Fruit fly (Drosophila melanogaster) whole organism, embryonic: ENCODE measurements around the gene CG11898.
A peak's percentile ranks its signal among the peaks of the same experiment; 100 is the strongest.

Experiments used
- Ada2b ChIP-seq: fragments of 200-800 bp; sonication (Bioruptor generic); IDR thresholded peaks from 2 replicates; pipeline ENCODE4 v1.3.6; 2022; ENCODE audit warnings: missing biosample characterization, missing genetic modification characterization
- B-H1 ChIP-seq: fragments of 200-800 bp; sonication (Bioruptor generic); IDR thresholded peaks from 3 replicates; pipeline ENCODE4 v1.3.6; 2022; ENCODE audit warnings: missing biosample characterization, missing genetic modification characterization
- BEAF-32 ChIP-seq: fragments of 200-800 bp; sonication (Bioruptor generic); optimal IDR thresholded peaks from 3 replicates; lab custom pipeline; 2017; ENCODE audit warnings: missing biosample characterization, missing genetic modification characterization, mild to moderate bottlenecking, moderate library complexity, missing genetic modification reagents
- CG10979 ChIP-seq: fragments of 200-800 bp; sonication (Bioruptor generic); optimal IDR thresholded peaks from 2 replicates; lab custom pipeline; 2018; ENCODE audit warnings: missing biosample characterization, mild to moderate bottlenecking, missing genetic modification characterization, moderate library complexity
- CG11085 ChIP-seq: fragments of 200-800 bp; sonication (Bioruptor generic); IDR thresholded peaks from 2 replicates; pipeline ENCODE4 v1.3.6; 2022; ENCODE audit warnings: missing biosample characterization, missing genetic modification characterization
- CG11560 ChIP-seq: fragments of 200-800 bp; sonication (Bioruptor generic); IDR thresholded peaks from 3 replicates; pipeline ENCODE4 v1.3.6; 2022; ENCODE audit warnings: missing biosample characterization, missing genetic modification characterization
- CG12236 ChIP-seq: fragments of 200-800 bp; sonication (Bioruptor generic); optimal IDR thresholded peaks from 2 replicates; lab custom pipeline; 2016; ENCODE audit warnings: missing biosample characterization, missing genetic modification characterization
- CG12659 ChIP-seq: fragments of 200-800 bp; sonication (Bioruptor generic); optimal IDR thresholded peaks from 3 replicates; lab custom pipeline; 2017; ENCODE audit warnings: mild to moderate bottlenecking, missing biosample characterization, missing genetic modification reagents, missing genetic modification characterization
- CG13296 ChIP-seq: fragments of 200-800 bp; sonication (Bioruptor generic); optimal IDR thresholded peaks from 3 replicates; lab custom pipeline; 2018; ENCODE audit warnings: missing biosample characterization, mild to moderate bottlenecking, missing genetic modification characterization
- CG15601 ChIP-seq: fragments of 200-800 bp; sonication (Bioruptor generic); optimal IDR thresholded peaks from 3 replicates; lab custom pipeline; 2019; ENCODE audit warnings: missing biosample characterization, mild to moderate bottlenecking, missing genetic modification characterization, moderate library complexity
- CG17359 ChIP-seq: fragments of 200-800 bp; sonication (Bioruptor generic); optimal IDR thresholded peaks from 3 replicates; lab custom pipeline; 2018; ENCODE audit warnings: missing biosample characterization, mild to moderate bottlenecking, missing genetic modification characterization, moderate library complexity
- CG18476 ChIP-seq: fragments of 200-800 bp; sonication (Bioruptor generic); optimal IDR thresholded peaks from 2 replicates; lab custom pipeline; 2016; ENCODE audit warnings: missing biosample characterization, mild to moderate bottlenecking, missing genetic modification characterization
- CG2712 ChIP-seq: fragments of 200-800 bp; optimal IDR thresholded peaks from 3 replicates; lab custom pipeline; 2019; ENCODE audit warnings: missing biosample characterization, mild to moderate bottlenecking, missing genetic modification characterization, moderate library complexity
- CG30431 ChIP-seq: fragments of 200-800 bp; sonication (Bioruptor generic); optimal IDR thresholded peaks from 2 replicates; lab custom pipeline; 2017; ENCODE audit warnings: missing biosample characterization, missing genetic modification characterization
- CG31388 ChIP-seq: fragments of 200-800 bp; sonication (Bioruptor generic); optimal IDR thresholded peaks from 2 replicates; lab custom pipeline; 2016; ENCODE audit warnings: missing biosample characterization, missing genetic modification characterization
- CG33213 ChIP-seq: fragments of 200-800 bp; sonication (Bioruptor generic); optimal IDR thresholded peaks from 3 replicates; lab custom pipeline; 2016; ENCODE audit warnings: missing biosample characterization, missing genetic modification characterization
- CG6272 ChIP-seq: fragments of 200-800 bp; sonication (Bioruptor generic); IDR thresholded peaks from 2 replicates; pipeline ENCODE4 v1.3.6; 2022; ENCODE audit warnings: missing biosample characterization, missing genetic modification characterization
- CG7372 ChIP-seq: fragments of 200-800 bp; sonication (Bioruptor generic); IDR thresholded peaks from 2 replicates; pipeline ENCODE4 v1.3.6; 2022; ENCODE audit warnings: missing biosample characterization, missing genetic modification characterization
- CG7556 ChIP-seq: fragments of 200-800 bp; sonication (Bioruptor generic); optimal IDR thresholded peaks from 2 replicates; lab custom pipeline; 2017; ENCODE audit warnings: missing biosample characterization, mild to moderate bottlenecking, missing genetic modification characterization
- CG7987 ChIP-seq: fragments of 200-800 bp; sonication (Bioruptor generic); optimal IDR thresholded peaks from 2 replicates; lab custom pipeline; 2018; ENCODE audit warnings: missing biosample characterization, mild to moderate bottlenecking, missing genetic modification characterization, moderate library complexity
- CG9215 ChIP-seq: fragments of 200-800 bp; sonication (Bioruptor generic); IDR thresholded peaks from 2 replicates; pipeline ENCODE4 v1.3.6; 2022; ENCODE audit warnings: missing biosample characterization, missing genetic modification characterization
- Fer3 ChIP-seq: fragments of 200-800 bp; sonication (Bioruptor generic); optimal IDR thresholded peaks from 2 replicates; lab custom pipeline; 2018; ENCODE audit warnings: missing biosample characterization, mild to moderate bottlenecking, missing genetic modification characterization, moderate library complexity
- H2.0 ChIP-seq: fragments of 200-800 bp; sonication (Bioruptor generic); IDR thresholded peaks from 2 replicates; pipeline ENCODE4 v1.3.6; 2022; ENCODE audit warnings: missing biosample characterization, missing genetic modification characterization
- HLH4C ChIP-seq: fragments of 200-800 bp; sonication (Bioruptor generic); IDR thresholded peaks from 3 replicates; pipeline ENCODE4 v1.3.6; 2022; ENCODE audit warnings: missing biosample characterization, missing genetic modification characterization; ENCODE audit not compliant: partially characterized antibody
- HLHmδ ChIP-seq: fragments of 200-800 bp; sonication (Bioruptor generic); optimal IDR thresholded peaks from 2 replicates; lab custom pipeline; 2018; ENCODE audit warnings: missing biosample characterization, mild to moderate bottlenecking, missing genetic modification characterization, moderate library complexity
- Jarid2 ChIP-seq: fragments of 200-800 bp; sonication (Bioruptor generic); optimal IDR thresholded peaks from 3 replicates; lab custom pipeline; 2017; ENCODE audit warnings: mild to moderate bottlenecking, missing biosample characterization, missing genetic modification reagents, missing genetic modification characterization
- Lhr ChIP-seq: fragments of 200-800 bp; sonication (Bioruptor generic); optimal IDR thresholded peaks from 3 replicates; lab custom pipeline; 2017; ENCODE audit warnings: mild to moderate bottlenecking, missing biosample characterization, missing genetic modification reagents, missing genetic modification characterization
- Ravus ChIP-seq: fragments of 200-800 bp; sonication (Bioruptor generic); IDR thresholded peaks from 2 replicates; pipeline ENCODE4 v1.3.6; 2022; ENCODE audit warnings: missing biosample characterization, missing genetic modification characterization
- Sox100B ChIP-seq: fragments of 200-800 bp; sonication (Bioruptor generic); optimal IDR thresholded peaks from 3 replicates; lab custom pipeline; 2018; ENCODE audit warnings: missing biosample characterization, mild to moderate bottlenecking, missing genetic modification characterization
- Stat92E ChIP-seq, 3 experiments: fragments of >200 bp in 2 of 3; fragments of 200-800 bp in 1 of 3; sonication (Bioruptor generic) in 1 of 3; optimal IDR thresholded peaks; 2 replicates each; lab custom pipeline; 2017 to 2019; ENCODE audit warnings: missing biosample characterization in 3 of 3, missing genetic modification characterization in 3 of 3, mild to moderate bottlenecking in 1 of 3, moderate library complexity in 1 of 3
- YL-1 ChIP-seq: fragments of 200-800 bp; sonication (Bioruptor generic); optimal IDR thresholded peaks from 3 replicates; lab custom pipeline; 2017; ENCODE audit warnings: missing biosample characterization, mild to moderate bottlenecking, missing genetic modification characterization
- abd-A ChIP-seq: fragments of 200-800 bp; sonication (Bioruptor generic); optimal IDR thresholded peaks from 3 replicates; lab custom pipeline; 2019; ENCODE audit warnings: missing biosample characterization, mild to moderate bottlenecking, missing genetic modification characterization, moderate library complexity
- ash1 ChIP-seq: fragments of 200-800 bp; sonication (Bioruptor generic); optimal IDR thresholded peaks from 2 replicates; lab custom pipeline; 2018; ENCODE audit warnings: missing biosample characterization, mild to moderate bottlenecking, missing genetic modification characterization
- cato ChIP-seq: fragments of 200-800 bp; sonication (Bioruptor generic); optimal IDR thresholded peaks from 2 replicates; lab custom pipeline; 2016; ENCODE audit warnings: missing biosample characterization, missing genetic modification characterization, borderline replicate concordance
- dati ChIP-seq: fragments of 200-800 bp; sonication (Bioruptor generic); IDR thresholded peaks from 2 replicates; pipeline ENCODE4 v1.3.6; 2022; ENCODE audit warnings: missing biosample characterization, missing genetic modification characterization
- kah ChIP-seq: fragments of 200-800 bp; sonication (Bioruptor generic); optimal IDR thresholded peaks from 2 replicates; lab custom pipeline; 2018; ENCODE audit warnings: missing biosample characterization, mild to moderate bottlenecking, missing genetic modification characterization
- odd ChIP-seq: fragments of 200-800 bp; sonication (Bioruptor generic); optimal IDR thresholded peaks from 2 replicates; lab custom pipeline; 2017; ENCODE audit warnings: missing biosample characterization, mild to moderate bottlenecking, missing genetic modification characterization
- row ChIP-seq: fragments of 200-800 bp; sonication (Bioruptor generic); IDR thresholded peaks from 3 replicates; pipeline ENCODE4 v1.3.6; 2022; ENCODE audit warnings: missing biosample characterization, missing genetic modification characterization
- sc ChIP-seq, 3 experiments: fragments of >200 bp in 2 of 3; fragments of 200-800 bp in 1 of 3; sonication (Bioruptor generic) in 1 of 3; optimal IDR thresholded peaks; 2 replicates in 2 of 3; 3 replicates in 1 of 3; lab custom pipeline; 2017; ENCODE audit warnings: mild to moderate bottlenecking in 1 of 3, missing biosample characterization in 1 of 3, missing genetic modification characterization in 1 of 3, missing genetic modification reagents in 1 of 3
- sens ChIP-seq: fragments of 200-800 bp; sonication (Bioruptor generic); peaks from one replicate; lab custom pipeline; 2016; ENCODE audit warnings: missing biosample characterization, missing genetic modification characterization
- slp2 ChIP-seq: fragments of 200-800 bp; sonication (Bioruptor generic); optimal IDR thresholded peaks from 2 replicates; lab custom pipeline; 2016; ENCODE audit warnings: missing biosample characterization, missing genetic modification characterization
- sug ChIP-seq: fragments of 200-800 bp; optimal IDR thresholded peaks from 2 replicates; lab custom pipeline; 2019; ENCODE audit warnings: missing biosample characterization, mild to moderate bottlenecking, missing genetic modification characterization, moderate library complexity
- tgo ChIP-seq: fragments of 200-800 bp; sonication (Bioruptor generic); IDR thresholded peaks from 3 replicates; pipeline ENCODE4 v1.3.6; 2022; ENCODE audit warnings: missing biosample characterization, missing genetic modification characterization
- tll ChIP-seq, 2 experiments: fragments of 200-800 bp in 1 of 2; fragments of >200 bp in 1 of 2; sonication (Bioruptor generic) in 1 of 2; optimal IDR thresholded peaks; 2 replicates each; lab custom pipeline; 2017 to 2019; ENCODE audit warnings: missing biosample characterization in 2 of 2, missing genetic modification characterization in 2 of 2, mild to moderate bottlenecking in 1 of 2, moderate library complexity in 1 of 2
- unc-4 ChIP-seq: fragments of 200-800 bp; sonication (Bioruptor generic); IDR thresholded peaks from 2 replicates; pipeline ENCODE4 v1.3.6; 2022; ENCODE audit warnings: missing biosample characterization, missing genetic modification characterization; ENCODE audit not compliant: partially characterized antibody
- unpg ChIP-seq: fragments of 200-800 bp; sonication (Bioruptor generic); optimal IDR thresholded peaks from 3 replicates; lab custom pipeline; 2018; ENCODE audit warnings: missing biosample characterization, mild to moderate bottlenecking, missing genetic modification characterization, moderate library complexity
- vnd ChIP-seq: fragments of 200-800 bp; sonication (Bioruptor generic); IDR thresholded peaks from 3 replicates; pipeline ENCODE4 v1.3.6; 2022; ENCODE audit warnings: missing biosample characterization, missing genetic modification characterization; ENCODE audit not compliant: partially characterized antibody
- wdn ChIP-seq: fragments of 200-800 bp; sonication (Bioruptor generic); IDR thresholded peaks from 2 replicates; pipeline ENCODE4 v1.3.6; 2022; ENCODE audit warnings: missing biosample characterization, missing genetic modification characterization
- zen ChIP-seq: fragments of 200-800 bp; sonication (Bioruptor generic); optimal IDR thresholded peaks from 3 replicates; lab custom pipeline; 2018; ENCODE audit warnings: missing biosample characterization, mild to moderate bottlenecking, missing genetic modification characterization, moderate library complexity

Gene CG11898

DNA sequence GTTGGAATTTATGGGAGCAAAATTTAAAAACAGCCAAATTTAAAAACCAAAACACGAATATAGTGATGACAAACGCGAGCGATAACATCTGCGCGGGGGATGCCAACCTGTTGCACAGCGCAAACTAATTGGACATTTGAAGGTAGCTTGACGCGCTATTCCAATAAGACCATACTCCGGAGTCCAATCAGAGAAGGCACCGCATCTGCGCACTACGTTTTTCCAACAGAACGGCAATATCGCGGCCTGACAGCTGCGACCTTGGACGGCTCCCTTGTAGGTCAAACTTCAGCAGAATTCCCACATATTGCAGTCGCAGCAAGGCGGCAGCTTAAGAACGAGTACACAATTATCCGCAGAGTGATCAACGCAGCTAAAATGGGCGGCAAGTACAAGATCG, 17.4 kb upstream of the CG11898 start, which contains the start of the genes CG11882 and Pglym78:
Gene CG11882 (minus strand): TSS at position 101 of the 400 bp plus-strand sequence.
Gene Pglym78 (plus strand): TSS at position 177 of the 400 bp plus-strand sequence.
- TF ChIP-seq Sox100B (no peak), vnd (no peak), BEAF-32 (GFP tag; lab: Kevin White, UChicago) (peak; percentile 60), CG31388 (GFP tag; lab: Kevin White, UChicago) (no peak), CG17359 (tag; lab: Kevin White, UChicago) (peak; percentile 6), CG7987 (peak; percentile 75), CG12659 (peak; percentile 89), zen (tag; lab: Kevin White, UChicago) (no peak), row (GFP tag; lab: Robert Waterston, UW) (peak; percentile 59), sc (optimal IDR thresholded peaks at IDR 0.05; lab: Kevin White, UChicago) (no peak), sc (GFP tag; optimal IDR thresholded peaks at IDR 0.05; lab: Kevin White, UChicago) (no peak), odd (no peak), CG13296 (GFP tag; lab: Kevin White, UChicago) (no peak), Jarid2 (GFP tag; lab: Kevin White, UChicago) (no peak), CG12236 (no peak), H2.0 (0 out of 2 replicates have a peak, but pooled peaks have one; percentile 22), kah (GFP tag; lab: Kevin White, UChicago) (peak; percentile 82), HLH4C (GFP tag; lab: Robert Waterston, UW) (peak; percentile 43; the same call in 1 of the 3 replicates), CG2712 (tag; lab: Kevin White, UChicago) (peak; percentile 54), Lhr (GFP tag; lab: Kevin White, UChicago) (peak; percentile 89), tgo (no peak), slp2 (GFP tag; lab: Kevin White, UChicago) (no peak), dati (GFP tag; lab: Robert Waterston, UW) (no peak), sug (peak; percentile 73), CG7556 (GFP tag; lab: Kevin White, UChicago) (no peak), CG11560 (tag; lab: Robert Waterston, UW) (no peak), CG30431 (GFP tag; lab: Kevin White, UChicago) (no peak), unc-4 (GFP tag; lab: Robert Waterston, UW) (peak; percentile 65), Ada2b (peak; percentile 50), ash1 (GFP tag; lab: Kevin White, UChicago) (no peak), B-H1 (GFP tag; lab: Robert Waterston, UW) (no peak), CG7372 (GFP tag; lab: Robert Waterston, UW) (no peak; the same call in 1 of the 2 replicates), CG18476 (GFP tag; lab: Kevin White, UChicago) (no peak), Fer3 (peak; percentile 18), Stat92E (GFP tag; optimal IDR thresholded peaks at IDR 0.05; lab: Kevin White, UChicago) (no peak), YL-1 (GFP tag; lab: Kevin White, UChicago) (peak; percentile 94), Ravus (GFP tag; lab: Robert Waterston, UW) (no peak), CG11085 (no peak), cato (GFP tag; lab: Kevin White, UChicago) (no peak), abd-A (tag; lab: Kevin White, UChicago) (no peak), CG9215 (no peak), CG10979 (tag; lab: Kevin White, UChicago) (no peak), tll (GFP tag; optimal IDR thresholded peaks at IDR 0.05; lab: Kevin White, UChicago) (peak in 1 of 2 experiments; percentile 39), CG6272 (GFP tag; lab: Robert Waterston, UW) (peak; percentile 41; the same call in 1 of the 2 replicates), HLHmδ (GFP tag; lab: Kevin White, UChicago) (peak; percentile 24), CG33213 (GFP tag; lab: Kevin White, UChicago) (peak; percentile 60), CG15601 (tag; lab: Kevin White, UChicago) (peak; percentile 54), wdn (GFP tag; lab: Robert Waterston, UW) (peak; percentile 41; the same call in 1 of the 2 replicates), sens (GFP tag; lab: Kevin White, UChicago) (peak; percentile 88), unpg (GFP tag; lab: Kevin White, UChicago) (no peak)
